Worm (Caenorhabditis elegans): ENCODE measurements around the gene ugt-35.

The ugt-35 gene

DNA sequence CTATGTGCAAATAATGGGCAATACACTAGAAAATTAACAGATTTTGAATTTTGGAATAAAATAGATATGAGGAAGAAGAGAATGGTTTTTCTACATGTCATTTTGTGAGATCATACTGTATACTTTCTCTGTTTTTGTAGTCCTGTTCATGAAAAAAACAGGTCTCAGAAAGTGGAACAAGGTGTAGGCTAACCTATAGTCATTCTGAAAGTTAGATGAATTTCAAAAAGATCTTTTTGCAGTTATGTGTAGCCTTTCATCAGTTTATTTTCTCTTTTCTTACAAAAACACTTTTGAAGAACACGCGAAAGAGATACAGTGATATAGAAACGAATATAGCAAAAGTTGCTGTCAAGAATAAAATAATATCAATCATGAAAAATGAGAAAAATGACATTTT is at the start of gene ugt-35:
Gene ugt-35 (minus strand): TSS at position 101 of the 400 bp plus-strand sequence.
- no peak for TF ChIP-seq ceh-19 (GFP tag; optimal IDR thresholded peaks at IDR 0.05)
- no peak for TF ChIP-seq sox-4 (tag; optimal IDR thresholded peaks at IDR 0.05)
- TF ChIP-seq ref-2 (tag; optimal IDR thresholded peaks at IDR 0.05) = no peak
- no peak for TF ChIP-seq elt-4 (tag; optimal IDR thresholded peaks at IDR 0.05)

- TF ChIP-seq pag-3 (tag; optimal IDR thresholded peaks at IDR 0.05; ENCODE audit: borderline replicate concordance) = no peak
Measured at ce11 chrV:10702910-10703309, 48.8 kb upstream of the ugt-35 start.

DNA sequence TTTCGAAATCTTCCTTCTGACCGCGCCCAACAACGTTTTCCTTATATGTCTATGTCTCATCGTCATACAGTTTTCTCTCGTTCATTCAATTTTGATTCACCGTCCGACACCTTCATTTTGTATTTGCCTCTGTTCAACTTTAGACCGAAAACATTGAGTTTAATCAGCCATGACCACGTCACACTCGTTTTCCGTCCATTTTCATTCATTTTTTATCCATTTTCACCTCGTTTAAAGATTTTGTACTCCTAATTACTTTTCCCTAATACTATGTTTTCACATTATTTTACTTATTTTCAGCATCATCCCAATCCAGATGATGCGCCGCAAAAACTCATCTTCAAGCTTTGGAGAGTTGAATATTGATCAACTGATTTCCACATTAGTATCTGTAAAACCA is 48.2 kb upstream of the ugt-35 start, which contains the start of gene pph-1:
Gene pph-1 (plus strand): TSS at position 301 of the 400 bp plus-strand sequence.
- TF ChIP-seq syd-9 (tag; optimal IDR thresholded peaks at IDR 0.05) (no peak), ceh-2 (tag; optimal IDR thresholded peaks at IDR 0.05) (no peak), tbx-2 (tag; optimal IDR thresholded peaks at IDR 0.05) (no peak), ceh-14 (tag; optimal IDR thresholded peaks at IDR 0.05) (no peak), Y22D7AL.16 (tag; optimal IDR thresholded peaks at IDR 0.05) (no peak), ama-1 (optimal IDR thresholded peaks at IDR 0.05) (no peak), pha-4 (tag; optimal IDR thresholded peaks at IDR 0.05) (no peak), ceh-6 (GFP tag; optimal IDR thresholded peaks at IDR 0.05) (no peak), ceh-48 (tag; optimal IDR thresholded peaks at IDR 0.05) (no peak)

- TF ChIP-seq dve-1 (tag; optimal IDR thresholded peaks at IDR 0.05) (no peak), pqm-1 (tag; optimal IDR thresholded peaks at IDR 0.05) (no peak), ttx-3 (tag; optimal IDR thresholded peaks at IDR 0.05) (no peak), F13H6.1 (tag; optimal IDR thresholded peaks at IDR 0.05) (no peak), ceh-24 (tag; optimal IDR thresholded peaks at IDR 0.05) (no peak), tbx-7 (tag; optimal IDR thresholded peaks at IDR 0.05) (no peak), unc-86 (tag; optimal IDR thresholded peaks at IDR 0.05) (no peak), hlh-13 (GFP tag; optimal IDR thresholded peaks at IDR 0.05) (no peak), ceh-22 (tag; optimal IDR thresholded peaks at IDR 0.05) (no peak), ceh-6 (GFP tag; optimal IDR thresholded peaks at IDR 0.05) (no peak), ceh-14 (tag; optimal IDR thresholded peaks at IDR 0.05) (no peak), mec-3 (tag; optimal IDR thresholded peaks at IDR 0.05; ENCODE audit: borderline replicate concordance) (no peak), ceh-19 (GFP tag; optimal IDR thresholded peaks at IDR 0.05) (no peak), ama-1 (optimal IDR thresholded peaks at IDR 0.05) (no peak), sox-2 (GFP tag; IDR thresholded peaks at IDR 0.05) (no peak), lin-11 (tag; optimal IDR thresholded peaks at IDR 0.05) (no peak)
Measured at ce11 chrV:10699122-10699521, 45.1 kb upstream of the ugt-35 start.

- TF ChIP-seq ceh-30 (tag; optimal IDR thresholded peaks at IDR 0.05) = no peak
Measured at ce11 chrV:10695181-10695580, 41.1 kb upstream of the ugt-35 start, which contains the start of gene C05A2.4. Gene C05A2.4 (plus strand): TSS chrV:10695481.

- no peak for TF ChIP-seq hlh-15 (tag; optimal IDR thresholded peaks at IDR 0.05)
- no peak for TF ChIP-seq fax-1 (tag; optimal IDR thresholded peaks at IDR 0.05)
- TF ChIP-seq ceh-31 (tag; optimal IDR thresholded peaks at IDR 0.05) = no peak
- TF ChIP-seq pros-1 (tag; optimal IDR thresholded peaks at IDR 0.05) = no peak
- TF ChIP-seq pqm-1 (tag; optimal IDR thresholded peaks at IDR 0.05) = peak; percentile 42
- TF ChIP-seq elt-2 (tag; optimal IDR thresholded peaks at IDR 0.05) = peak; percentile 84
- no peak for TF ChIP-seq ama-1 (optimal IDR thresholded peaks at IDR 0.05)
- TF ChIP-seq ceh-18 (tag; optimal IDR thresholded peaks at IDR 0.05) = no peak
- TF ChIP-seq C08G9.2 (tag; optimal IDR thresholded peaks at IDR 0.05) = no peak
Measured at ce11 chrV:10693749-10694148, 39.7 kb upstream of the ugt-35 start.

All from whole organism, late embryonic.